Fruit fly (Drosophila melanogaster) whole organism: ENCODE data around the gene His3.3A.

Source experiments
- CG8478 ChIP-seq: fragments of >200 bp; optimal IDR thresholded peaks from 2 replicates; lab custom pipeline; 2018; ENCODE audit warnings: inconsistent platforms
- EcR ChIP-seq, 2 experiments: fragments of >200 bp; optimal IDR thresholded peaks; 2 replicates each; lab custom pipeline; 2017; ENCODE audit warnings: missing biosample characterization in 2 of 2, missing genetic modification characterization in 2 of 2, missing genetic modification reagents in 2 of 2
- pan ChIP-seq: fragments of >200 bp; optimal IDR thresholded peaks from 2 replicates; lab custom pipeline; 2017
- psq ChIP-seq: fragments of >200 bp; optimal IDR thresholded peaks from 2 replicates; lab custom pipeline; 2017

- no peak for TF ChIP-seq psq (lab: Kevin White, UChicago)
- TF ChIP-seq pan (lab: Kevin White, UChicago): no peak
- no peak for TF ChIP-seq CG8478 (lab: Kevin White, UChicago)
- no peak for TF ChIP-seq EcR (GFP tag; optimal IDR thresholded peaks at IDR 0.05; lab: Kevin White, UChicago)
Measured at dm6 chr2L:5099790-5100360, 45.0 kb downstream of the His3.3A start, which contains the start of gene ND-13A.
